Worm (Caenorhabditis elegans): ENCODE data around the gene F11D11.6.

DNA sequence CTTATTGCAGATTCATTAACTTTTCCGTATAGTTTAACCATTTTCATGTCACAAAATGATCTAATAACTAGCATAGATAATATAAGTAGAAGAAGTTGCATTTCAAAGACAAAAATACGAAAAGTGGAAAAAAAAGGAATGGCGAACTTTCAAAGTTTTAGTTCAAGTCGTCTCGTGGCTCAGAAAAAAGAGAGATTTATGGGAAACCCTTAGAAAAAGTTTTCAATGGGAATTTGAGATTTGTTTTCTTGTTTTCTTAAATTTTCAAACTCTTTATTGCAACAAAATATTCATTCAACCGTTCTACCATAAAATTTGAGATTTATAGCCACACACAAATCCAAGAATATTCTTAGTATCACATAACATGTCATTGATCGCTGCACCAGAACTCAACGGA lies 10.8 kb downstream of the F11D11.6 start, which contains the start of gene clec-250:
- TF ChIP-seq flt-1 (GFP tag; IDR thresholded peaks at IDR 0.05) (no peak), klf-2 (GFP tag; conservative IDR thresholded peaks at IDR 0.05) (no peak), med-1 (GFP tag; optimal IDR thresholded peaks at IDR 0.05; ENCODE audit: insufficient read depth) (no peak), cog-1 (tag; optimal IDR thresholded peaks at IDR 0.05) (no peak), ztf-23 (GFP tag; IDR thresholded peaks at IDR 0.05) (no peak), ref-1 (GFP tag; conservative IDR thresholded peaks at IDR 0.05) (no peak), ztf-29 (GFP tag; IDR thresholded peaks at IDR 0.05) (no peak), T22C8.4 (GFP tag; IDR thresholded peaks at IDR 0.05) (no peak), tab-1 (GFP tag; IDR thresholded peaks at IDR 0.05) (no peak)
